Worm (Caenorhabditis elegans): ENCODE data around the gene ZK377.15.

Gene ZK377.15

DNA sequence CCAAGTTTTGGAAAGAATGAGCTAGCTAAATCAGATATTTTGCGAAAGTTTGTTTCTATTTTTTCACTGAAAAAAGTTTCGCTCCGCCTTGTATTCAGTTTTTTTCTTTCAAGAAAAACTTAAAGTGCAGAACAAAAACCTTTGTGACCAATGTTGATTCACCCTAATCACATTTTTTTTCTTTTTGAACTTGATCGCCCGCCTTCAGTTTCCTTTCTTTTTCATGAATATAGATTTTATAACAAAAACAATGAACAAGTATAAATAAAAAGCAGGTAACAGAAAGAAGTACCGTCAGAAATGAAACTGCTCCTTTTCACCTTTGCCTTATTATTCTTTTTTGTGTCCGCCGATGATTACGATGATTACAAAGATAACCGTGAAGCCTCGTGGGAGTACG, 22.2 kb downstream of the ZK377.15 start, which contains the start of gene ZK813.2:
ZK813.2 (plus strand) TSS at position 301 of the 400 bp plus-strand sequence.
- no peak for TF ChIP-seq ZK546.5 (tag; optimal IDR thresholded peaks at IDR 0.05)
- no peak for TF ChIP-seq daf-19 (GFP tag; conservative IDR thresholded peaks at IDR 0.05)
- no peak for TF ChIP-seq F37D6.2 (tag; optimal IDR thresholded peaks at IDR 0.05)
- TF ChIP-seq fos-1 (tag; optimal IDR thresholded peaks at IDR 0.05), result no peak
- no peak for TF ChIP-seq skn-1 (tag; optimal IDR thresholded peaks at IDR 0.05)
- no peak for TF ChIP-seq nhr-77 (tag; optimal IDR thresholded peaks at IDR 0.05)
- no peak for TF ChIP-seq ceh-20 (GFP tag; IDR thresholded peaks at IDR 0.05)
- no peak for TF ChIP-seq daf-8 (GFP tag; IDR thresholded peaks at IDR 0.05)
- TF ChIP-seq spr-1 (tag; optimal IDR thresholded peaks at IDR 0.05), result no peak
- no peak for TF ChIP-seq tag-97 (GFP tag; IDR thresholded peaks at IDR 0.05)
- TF ChIP-seq ceh-44 (GFP tag; IDR thresholded peaks at IDR 0.05), result no peak
- TF ChIP-seq mxl-3 (GFP tag; optimal IDR thresholded peaks at IDR 0.05), result no peak
- no peak for TF ChIP-seq sdz-12 (GFP tag; optimal IDR thresholded peaks at IDR 0.05)
- no peak for TF ChIP-seq mdt-29 (GFP tag; IDR thresholded peaks at IDR 0.05)
- no peak for TF ChIP-seq F49E8.2 (tag; optimal IDR thresholded peaks at IDR 0.05; ENCODE audit: borderline replicate concordance)
- TF ChIP-seq snpc-1.2 (GFP tag; IDR thresholded peaks at IDR 0.05), result no peak
- no peak for TF ChIP-seq T20F7.1 (GFP tag; optimal IDR thresholded peaks at IDR 0.05)
- no peak for TF ChIP-seq egl-43 (GFP tag; IDR thresholded peaks at IDR 0.05)
- TF ChIP-seq nhr-76 (tag; optimal IDR thresholded peaks at IDR 0.05), result no peak
- no peak for TF ChIP-seq lin-38 (GFP tag; IDR thresholded peaks at IDR 0.05)

DNA sequence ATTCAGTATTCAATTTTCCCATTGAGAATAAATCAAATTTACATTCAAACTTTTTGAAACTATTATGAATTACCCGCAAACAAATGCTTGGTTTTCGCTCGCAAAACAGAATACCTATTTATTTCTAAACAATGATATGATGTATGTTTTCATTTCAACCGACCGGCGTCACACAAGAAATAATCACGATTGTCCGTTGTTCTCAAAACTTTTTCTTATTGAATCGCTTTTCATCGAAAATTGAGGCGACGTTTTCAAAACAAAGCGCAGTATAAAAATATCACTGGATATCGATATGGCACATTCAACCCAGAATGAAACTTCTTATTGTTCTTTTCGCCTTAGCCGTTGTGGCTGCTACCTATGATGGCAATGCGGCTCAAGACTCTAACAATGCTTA, 24.1 kb downstream of the ZK377.15 start, which contains the start of gene ZK813.3:
ZK813.3 (plus strand) TSS at position 301 of the 400 bp plus-strand sequence.
- no peak for TF ChIP-seq dmd-9 (GFP tag; IDR thresholded peaks at IDR 0.05)
- TF ChIP-seq unc-62 (GFP tag; optimal IDR thresholded peaks at IDR 0.05 in 1 of 2), result peak in 1 of 2 experiments; percentile 9
- TF ChIP-seq unc-62 (tag; optimal IDR thresholded peaks at IDR 0.05), result no peak

ce11 chrX:3440308-3440707, 25.4 kb downstream of the ZK377.15 start:
- TF ChIP-seq unc-62 (GFP tag; optimal IDR thresholded peaks at IDR 0.05 in 1 of 2), result peak in 1 of 2 experiments; percentile 39
- TF ChIP-seq unc-62 (tag; optimal IDR thresholded peaks at IDR 0.05), result no peak
- no peak for TF ChIP-seq sdz-12 (GFP tag; optimal IDR thresholded peaks at IDR 0.05)
- no peak for TF ChIP-seq D1046.2 (GFP tag; IDR thresholded peaks at IDR 0.05)

- TF ChIP-seq T20F7.1 (GFP tag; optimal IDR thresholded peaks at IDR 0.05) (no peak), madf-9 (GFP tag; conservative IDR thresholded peaks at IDR 0.05) (no peak), daf-16 (GFP tag; optimal IDR thresholded peaks at IDR 0.05) (peak in 1 of 2 experiments; percentile 53), daf-16 (tag; optimal IDR thresholded peaks at IDR 0.05) (no peak)
Observed at ce11 chrX:3439823-3440222, 25.9 kb downstream of the ZK377.15 start.

DNA sequence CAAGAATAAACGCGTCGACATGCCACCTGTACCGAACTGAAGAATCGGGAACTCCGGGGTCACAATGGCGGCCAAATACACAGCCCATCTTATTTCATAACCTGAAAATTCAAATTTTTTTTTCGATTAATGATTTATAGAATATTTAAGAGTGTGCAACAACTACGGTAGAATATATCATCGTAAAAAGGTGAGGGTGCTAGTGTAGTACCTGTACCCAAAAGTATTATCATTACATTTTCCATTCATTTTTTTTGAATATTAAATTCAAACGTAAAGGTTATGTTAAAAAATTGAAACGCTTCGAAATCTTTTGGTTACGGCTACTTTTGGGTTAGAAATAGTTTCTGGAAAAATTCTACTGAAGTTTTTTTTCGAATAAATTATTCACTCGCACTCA, 35.7 kb downstream of the ZK377.15 start, which contains the start of gene ZK813.4:
ZK813.4 (minus strand) TSS at position 101 of the 400 bp plus-strand sequence.
- TF ChIP-seq Y5F2A.4 (GFP tag; optimal IDR thresholded peaks at IDR 0.05) (no peak), ztf-7 (tag; optimal IDR thresholded peaks at IDR 0.05) (no peak), F37D6.2 (tag; optimal IDR thresholded peaks at IDR 0.05) (no peak), lin-29 (GFP tag; IDR thresholded peaks at IDR 0.05) (no peak)

DNA sequence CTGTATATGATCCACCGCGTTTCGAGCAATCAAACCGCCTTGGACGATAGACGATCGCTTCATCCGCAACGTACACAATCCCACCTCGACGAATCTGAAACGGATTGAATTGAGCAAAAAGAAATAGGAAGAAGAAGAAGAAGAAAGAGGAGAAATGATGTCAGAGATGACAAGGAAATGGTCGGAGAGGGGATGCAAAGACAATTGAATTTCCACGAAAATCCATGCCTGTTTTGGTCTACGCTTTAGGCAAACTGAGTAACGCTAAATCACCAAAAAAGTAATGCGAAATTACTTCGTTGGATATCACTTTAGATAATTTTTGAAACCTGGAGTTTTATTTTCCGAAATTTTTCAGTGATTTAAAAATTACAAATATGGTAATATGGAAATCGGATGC, 36.6 kb downstream of the ZK377.15 start:
- TF ChIP-seq mxl-2 (GFP tag; conservative IDR thresholded peaks at IDR 0.05) (no peak), fkh-10 (GFP tag; optimal IDR thresholded peaks at IDR 0.05) (peak; percentile 48), ces-1 (GFP tag; optimal IDR thresholded peaks at IDR 0.05) (peak; percentile 73), lsy-2 (tag; optimal IDR thresholded peaks at IDR 0.05) (no peak), egl-27 (tag; optimal IDR thresholded peaks at IDR 0.05) (no peak), unc-130 (GFP tag; optimal IDR thresholded peaks at IDR 0.05) (no peak)

All from whole organism, L4 larva.